Worm (Caenorhabditis elegans) whole organism, L1 larva: Measurements from ENCODE around the gene lgc-38.

Source experiments
- F16B12.6 ChIP-seq: fragments of 150-350 bp; optimal IDR thresholded peaks from 2 replicates; lab custom pipeline; 2014; ENCODE audit warnings: missing biosample characterization, missing genetic modification characterization
- aha-1 ChIP-seq: fragments of 150-350 bp; optimal IDR thresholded peaks from 2 replicates; lab custom pipeline; 2014; ENCODE audit warnings: missing biosample characterization, missing genetic modification characterization
- ama-1 ChIP-seq: fragments of 150-350 bp; optimal IDR thresholded peaks from 2 replicates; lab custom pipeline; 2014
- blmp-1 ChIP-seq: fragments of 150-350 bp; optimal IDR thresholded peaks from 2 replicates; lab custom pipeline; 2014; ENCODE audit warnings: missing biosample characterization, missing genetic modification characterization
- ceh-82 ChIP-seq, 3 experiments: fragments of 150-350 bp in 1 of 3; sonication (generic microtip) in 2 of 3; optimal IDR thresholded peaks; 2 replicates each; lab custom pipeline; 2014 to 2017; ENCODE audit warnings: missing biosample characterization in 3 of 3, missing genetic modification characterization in 3 of 3
- ceh-90 ChIP-seq: sonication (generic microtip); optimal IDR thresholded peaks from 2 replicates; lab custom pipeline; 2016; ENCODE audit warnings: missing genetic modification characterization, missing compliant biosample characterization
- dsc-1 ChIP-seq: sonication (generic microtip); optimal IDR thresholded peaks from 2 replicates; lab custom pipeline; 2016; ENCODE audit warnings: mild to moderate bottlenecking, missing genetic modification characterization, missing compliant biosample characterization
- efl-1 ChIP-seq, 4 experiments: fragments of 150-350 bp; optimal IDR thresholded peaks in 3 of 4; peaks in 1 of 4; 1 replicate in 1 of 4; 2 replicates in 3 of 4; lab custom pipeline; 2014; ENCODE audit warnings: missing biosample characterization in 2 of 4, missing genetic modification characterization in 2 of 4, missing genetic modification reagents in 2 of 4
- elt-2 ChIP-seq: sonication (generic microtip); optimal IDR thresholded peaks from 2 replicates; lab custom pipeline; 2016; ENCODE audit warnings: missing genetic modification characterization, mild to moderate bottlenecking, inconsistent platforms, missing compliant biosample characterization, missing genetic modification reagents
- elt-3 ChIP-seq, 6 experiments: fragments of 150-350 bp in 1 of 6; sonication (generic microtip); optimal IDR thresholded peaks; 2 replicates each; lab custom pipeline; 2017 to 2018; ENCODE audit warnings: missing biosample characterization in 6 of 6, missing genetic modification characterization in 6 of 6, inconsistent platforms in 1 of 6
- hlh-17 ChIP-seq: fragments of 200-800 bp; sonication (Bioruptor generic); optimal IDR thresholded peaks from 2 replicates; lab custom pipeline; 2018; ENCODE audit warnings: missing genetic modification characterization, mild to moderate bottlenecking, missing compliant biosample characterization, moderate library complexity, borderline replicate concordance
- hlh-4 ChIP-seq: sonication (generic microtip); optimal IDR thresholded peaks from 2 replicates; lab custom pipeline; 2016; ENCODE audit warnings: mild to moderate bottlenecking, missing genetic modification characterization, missing compliant biosample characterization
- isw-1 ChIP-seq: fragments of 200-800 bp; sonication (Bioruptor generic); IDR thresholded peaks from 2 replicates; pipeline ENCODE4 v1.3.6; 2022; ENCODE audit warnings: missing genetic modification characterization, missing compliant biosample characterization
- lin-13 ChIP-seq: fragments of 150-350 bp; optimal IDR thresholded peaks from 2 replicates; lab custom pipeline; 2014; ENCODE audit warnings: missing biosample characterization, missing genetic modification reagents, missing genetic modification characterization
- lin-14 ChIP-seq: fragments of 200-800 bp; sonication (Bioruptor generic); optimal IDR thresholded peaks from 2 replicates; lab custom pipeline; 2018; ENCODE audit warnings: mild to moderate bottlenecking, missing genetic modification characterization, moderate library complexity, missing compliant biosample characterization
- lin-35 ChIP-seq, 2 experiments: fragments of 150-350 bp; optimal IDR thresholded peaks; 2 replicates each; lab custom pipeline; 2014; ENCODE audit warnings: missing biosample characterization in 2 of 2, missing genetic modification characterization in 2 of 2, missing genetic modification reagents in 2 of 2
- lir-3 ChIP-seq: sonication (generic microtip); optimal IDR thresholded peaks from 2 replicates; lab custom pipeline; 2016; ENCODE audit warnings: mild to moderate bottlenecking, missing genetic modification characterization, moderate library complexity, missing compliant biosample characterization; ENCODE audit not compliant: poor library complexity
- lsy-2 ChIP-seq, 2 experiments: fragments of 150-350 bp; optimal IDR thresholded peaks; 2 replicates each; lab custom pipeline; 2014; ENCODE audit warnings: missing biosample characterization in 2 of 2, missing genetic modification characterization in 2 of 2
- mef-2 ChIP-seq: fragments of 150-350 bp; optimal IDR thresholded peaks from 2 replicates; lab custom pipeline; 2014; ENCODE audit warnings: missing biosample characterization, missing genetic modification characterization
- mep-1 ChIP-seq: fragments of 150-350 bp; optimal IDR thresholded peaks from 2 replicates; lab custom pipeline; 2014; ENCODE audit warnings: missing biosample characterization, missing genetic modification characterization
- nhr-12 ChIP-seq: sonication (generic microtip); optimal IDR thresholded peaks from 2 replicates; lab custom pipeline; 2017; ENCODE audit warnings: missing biosample characterization, missing genetic modification characterization
- nhr-20 ChIP-seq: sonication (generic microtip); optimal IDR thresholded peaks from 2 replicates; lab custom pipeline; 2016; ENCODE audit warnings: mild to moderate bottlenecking, missing genetic modification characterization, missing compliant biosample characterization
- nhr-237 ChIP-seq: fragments of 150-350 bp; optimal IDR thresholded peaks from 2 replicates; lab custom pipeline; 2014; ENCODE audit warnings: missing biosample characterization, missing genetic modification characterization
- nhr-71 ChIP-seq: sonication (generic microtip); optimal IDR thresholded peaks from 2 replicates; lab custom pipeline; 2016; ENCODE audit warnings: mild to moderate bottlenecking, missing genetic modification characterization, moderate library complexity, missing compliant biosample characterization
- nhr-77 ChIP-seq: fragments of 150-350 bp; optimal IDR thresholded peaks from 2 replicates; lab custom pipeline; 2014; ENCODE audit warnings: missing biosample characterization, missing genetic modification characterization
- nhr-84 ChIP-seq: sonication (generic microtip); optimal IDR thresholded peaks from 2 replicates; lab custom pipeline; 2017; ENCODE audit warnings: missing biosample characterization, missing genetic modification characterization
- nhr-85 ChIP-seq: sonication (generic microtip); peaks from one replicate; lab custom pipeline; 2016; ENCODE audit warnings: missing genetic modification characterization, inconsistent platforms, missing compliant biosample characterization
- nhr-90 ChIP-seq: sonication (generic microtip); optimal IDR thresholded peaks from 2 replicates; lab custom pipeline; 2016; ENCODE audit warnings: mild to moderate bottlenecking, missing genetic modification characterization, missing compliant biosample characterization; ENCODE audit not compliant: poor library complexity
- pag-3 ChIP-seq: sonication (generic microtip); optimal IDR thresholded peaks from 2 replicates; lab custom pipeline; 2017; ENCODE audit warnings: missing genetic modification characterization, mild to moderate bottlenecking, missing compliant biosample characterization, antibody characterized with exemption, borderline replicate concordance; ENCODE audit not compliant: insufficient read depth
- pqm-1 ChIP-seq: sonication (generic microtip); optimal IDR thresholded peaks from 3 replicates; lab custom pipeline; 2017; ENCODE audit warnings: missing biosample characterization, missing genetic modification characterization
- rnt-1 ChIP-seq: sonication (generic microtip); optimal IDR thresholded peaks from 2 replicates; lab custom pipeline; 2016; ENCODE audit warnings: mild to moderate bottlenecking, missing genetic modification characterization, moderate library complexity, missing compliant biosample characterization
- snu-23 ChIP-seq: sonication (generic microtip); optimal IDR thresholded peaks from 2 replicates; lab custom pipeline; 2016; ENCODE audit warnings: missing genetic modification characterization, missing compliant biosample characterization
- unc-130 ChIP-seq: fragments of 150-350 bp; optimal IDR thresholded peaks from 2 replicates; lab custom pipeline; 2017; ENCODE audit warnings: missing biosample characterization, missing genetic modification characterization, inconsistent platforms
- unc-30 ChIP-seq: sonication (generic microtip); optimal IDR thresholded peaks from 2 replicates; lab custom pipeline; 2017; ENCODE audit warnings: missing biosample characterization, missing genetic modification characterization
- unc-98 ChIP-seq: fragments of 200-800 bp; sonication (Bioruptor generic); IDR thresholded peaks from 2 replicates; pipeline ENCODE4 v1.3.6; 2022; ENCODE audit warnings: missing genetic modification characterization, missing compliant biosample characterization
- zag-1 ChIP-seq: fragments of 150-350 bp; optimal IDR thresholded peaks from 2 replicates; lab custom pipeline; 2014; ENCODE audit warnings: missing biosample characterization, missing genetic modification characterization

Gene lgc-38

ce11 chrIII:6988060-6988459, 20.9 kb upstream of the lgc-38 start (continued):
- TF ChIP-seq nhr-90 (no peak), ceh-82 (tag; optimal IDR thresholded peaks at IDR 0.05; lab: Kevin White, UChicago) (no peak), nhr-84 (no peak), unc-130 (peak; percentile 65), lir-3 (tag; lab: Kevin White, UChicago) (no peak), unc-30 (no peak), isw-1 (GFP tag; lab: Robert Waterston, UW) (no peak), mep-1 (tag; lab: Kevin White, UChicago) (peak; percentile 18), mef-2 (tag; lab: Kevin White, UChicago) (peak; percentile 61), elt-3 (tag; optimal IDR thresholded peaks at IDR 0.05; lab: Kevin White, UChicago) (no peak), ama-1 (lab: Kevin White, UChicago) (no peak), ceh-90 (no peak), aha-1 (tag; lab: Kevin White, UChicago) (no peak), pag-3 (tag; lab: Kevin White, UChicago) (no peak), pqm-1 (tag; lab: Kevin White, UChicago) (no peak), lin-14 (GFP tag; lab: Kevin White, UChicago) (peak; percentile 88), F16B12.6 (tag; lab: Kevin White, UChicago) (no peak), nhr-12 (tag; lab: Kevin White, UChicago) (no peak), nhr-237 (tag; lab: Kevin White, UChicago) (no peak)
- TF ChIP-seq, all 84 proteins: peak for 25

ce11 chrIII:6989201-6989600, 19.7 kb upstream of the lgc-38 start:
- TF ChIP-seq lin-35 (GFP tag; optimal IDR thresholded peaks at IDR 0.05; lab: Kevin White, UChicago) (peak in 1 of 2 experiments; percentile 20), elt-2 (tag; lab: Kevin White, UChicago) (peak; percentile 44), hlh-17 (GFP tag; lab: Kevin White, UChicago) (no peak)
- TF ChIP-seq, all 84 proteins: peak for 2

- TF ChIP-seq lsy-2 (tag; optimal IDR thresholded peaks at IDR 0.05; lab: Kevin White, UChicago) (no peak), snu-23 (GFP tag; lab: Kevin White, UChicago) (peak; percentile 22), nhr-85 (peak; percentile 65), rnt-1 (tag; lab: Kevin White, UChicago) (peak; percentile 37), blmp-1 (peak; percentile 2), lin-14 (GFP tag; lab: Kevin White, UChicago) (peak; percentile 45), isw-1 (GFP tag; lab: Robert Waterston, UW) (no peak), hlh-17 (GFP tag; lab: Kevin White, UChicago) (no peak)
Measured at ce11 chrIII:6989900-6990299, 19.0 kb upstream of the lgc-38 start, which contains the start of gene prk-1. Gene prk-1 (plus strand): TSS chrIII:6990168.

- TF ChIP-seq unc-98 (GFP tag; lab: Robert Waterston, UW) (no peak), nhr-77 (tag; lab: Kevin White, UChicago) (no peak), nhr-20 (tag; lab: Kevin White, UChicago) (peak; percentile 9), lin-35 (GFP tag; optimal IDR thresholded peaks at IDR 0.05; lab: Kevin White, UChicago) (peak in 1 of 2 experiments; percentile 38), elt-2 (tag; lab: Kevin White, UChicago) (peak; percentile 59)
Measured at ce11 chrIII:6991465-6991864, 17.5 kb upstream of the lgc-38 start.

- TF ChIP-seq zag-1 (tag; lab: Kevin White, UChicago) (no peak), nhr-71 (tag; lab: Kevin White, UChicago) (no peak), nhr-237 (tag; lab: Kevin White, UChicago) (no peak), lin-13 (no peak), hlh-4 (no peak), dsc-1 (tag; lab: Kevin White, UChicago) (no peak), rnt-1 (tag; lab: Kevin White, UChicago) (no peak), efl-1 (optimal IDR thresholded peaks at IDR 0.05; lab: Kevin White, UChicago) (no peak), efl-1 (GFP tag; optimal IDR thresholded peaks at IDR 0.05 in 1 of 2; lab: Kevin White, UChicago) (peak in 1 of 2 experiments; percentile 21)
Measured at ce11 chrIII:6992496-6992895, 16.4 kb upstream of the lgc-38 start.
